Worm (Caenorhabditis elegans): ENCODE measurements around the gene tph-1.

DNA sequence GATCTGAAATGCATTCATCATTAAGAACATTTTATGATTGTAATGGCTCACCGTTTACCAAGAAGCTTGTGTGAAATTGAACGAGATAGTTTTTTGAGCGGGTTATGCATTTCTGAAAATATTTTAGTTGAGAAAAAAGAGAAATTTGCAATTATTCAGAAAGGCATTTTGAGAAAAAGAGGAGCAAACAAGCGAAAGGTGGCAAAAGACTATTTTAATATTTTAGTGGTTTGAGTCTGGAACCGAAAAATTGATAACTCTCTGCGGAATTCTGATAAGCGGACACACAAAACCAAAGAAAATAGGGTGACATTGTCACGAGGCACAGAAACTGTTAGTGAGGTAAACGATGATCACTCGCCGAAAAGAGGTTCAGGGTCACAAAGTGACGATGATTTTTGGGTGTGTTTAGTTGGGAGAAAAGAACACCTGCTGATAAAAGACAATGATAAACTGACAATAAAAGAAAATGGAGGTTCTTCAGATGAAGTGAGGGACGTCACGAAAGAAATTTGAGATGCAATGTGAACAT, 5.6 kb downstream of the tph-1 start:
- TF ChIP-seq cnd-1 (tag; optimal IDR thresholded peaks at IDR 0.05) (no peak), unc-39 (tag; optimal IDR thresholded peaks at IDR 0.05) (no peak), elt-1 (tag; optimal IDR thresholded peaks at IDR 0.05; ENCODE audit: borderline replicate concordance, insufficient read depth) (no peak), sptf-1 (tag; optimal IDR thresholded peaks at IDR 0.05) (no peak), snpc-4 (tag; optimal IDR thresholded peaks at IDR 0.05) (no peak), unc-62 (GFP tag; optimal IDR thresholded peaks at IDR 0.05) (no peak)

All from whole organism, mixed stage, embryonic.